Fruit fly (Drosophila melanogaster) whole organism, larva: ENCODE results near the gene CG15152.

Source experiments
- noc ChIP-seq: fragments of 200-800 bp; sonication (Bioruptor generic); optimal IDR thresholded peaks from 3 replicates; lab custom pipeline; 2019; ENCODE audit warnings: missing biosample characterization, mild to moderate bottlenecking, missing genetic modification characterization, moderate library complexity

Gene CG15152

DNA sequence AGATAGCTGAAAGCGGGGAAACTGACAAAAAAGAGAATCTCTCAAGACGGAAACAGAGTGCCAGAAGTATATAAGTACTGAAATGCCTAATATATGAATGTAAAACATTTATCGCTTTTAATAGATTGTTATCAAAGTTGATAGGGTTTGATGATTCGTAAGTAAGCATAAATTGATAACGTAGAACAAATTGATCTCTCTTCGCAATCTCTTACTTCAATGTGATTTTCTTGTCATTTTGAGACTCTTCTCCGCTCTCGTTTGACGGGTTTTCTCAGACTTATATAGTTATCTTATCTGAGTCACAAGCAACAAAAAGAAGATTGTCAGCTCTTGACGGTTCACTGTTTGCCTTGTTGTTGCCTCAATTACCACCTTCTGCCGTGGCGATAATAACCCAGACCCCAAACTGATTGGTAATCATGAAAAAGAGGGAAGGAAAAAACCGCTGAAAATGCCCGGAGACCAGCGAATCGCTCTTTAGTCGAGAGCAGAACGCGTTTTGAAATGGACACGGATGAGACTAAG is at the start of gene CG15152:
TSS of gene CG15152 (plus strand) at position 372 of the 528 bp plus-strand sequence.
- TF ChIP-seq noc, result peak; percentile 6

DNA sequence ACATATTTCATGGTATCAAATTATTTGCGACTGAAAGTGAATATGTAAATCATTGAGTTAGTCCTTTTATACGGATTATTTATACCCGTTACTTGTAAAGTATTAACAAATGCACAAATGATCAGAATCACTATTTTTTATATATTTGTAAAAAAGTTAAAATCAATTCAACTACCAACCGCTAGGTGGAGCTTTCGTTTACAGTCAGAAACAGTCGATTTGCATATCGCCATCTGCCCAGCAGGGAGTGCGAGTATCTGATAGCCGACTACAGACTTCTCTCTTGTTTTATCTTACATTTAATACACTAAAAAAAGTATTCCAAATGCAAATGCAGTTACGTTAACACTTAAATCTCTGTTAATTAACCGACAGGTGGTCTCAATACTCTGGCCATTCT is 47.1 kb upstream of the CG15152 start:
- TF ChIP-seq noc, result no peak

dm6 chr2L:18077969-18078368 is 36.4 kb upstream of the CG15152 start, which contains the start of gene Arr1:
TSS of gene Arr1 (plus strand) at chr2L:18078269.
- no peak for TF ChIP-seq noc

- TF ChIP-seq noc, result no peak
These were observed 33.0 kb upstream of the CG15152 start, which contains the start of gene ninaD for dm6 chr2L:18081328-18081727. TSS of gene ninaD (plus strand) at chr2L:18081628.

DNA sequence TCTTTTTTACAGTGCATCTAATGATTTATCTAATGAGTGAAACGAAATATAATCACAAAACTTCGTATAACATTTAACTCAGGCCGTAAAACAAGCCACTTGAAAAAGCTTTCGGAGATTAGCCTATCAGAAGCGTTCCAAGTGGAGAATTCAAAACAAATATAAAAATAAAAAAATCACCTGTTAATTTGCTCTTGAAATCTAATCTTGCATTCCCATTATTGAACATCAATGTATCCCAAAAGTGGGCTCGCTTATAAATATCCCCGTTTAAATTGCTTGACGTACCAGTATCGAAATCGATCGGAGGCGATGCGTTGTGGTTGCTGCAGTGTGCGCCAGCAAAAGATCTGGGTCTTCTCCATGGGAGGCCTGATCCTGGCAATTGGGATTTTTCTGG is 30.4 kb upstream of the CG15152 start, which contains the start of gene CG31741:
TSS of gene CG31741 (plus strand) at position 301 of the 400 bp plus-strand sequence.
- no peak for TF ChIP-seq noc

DNA sequence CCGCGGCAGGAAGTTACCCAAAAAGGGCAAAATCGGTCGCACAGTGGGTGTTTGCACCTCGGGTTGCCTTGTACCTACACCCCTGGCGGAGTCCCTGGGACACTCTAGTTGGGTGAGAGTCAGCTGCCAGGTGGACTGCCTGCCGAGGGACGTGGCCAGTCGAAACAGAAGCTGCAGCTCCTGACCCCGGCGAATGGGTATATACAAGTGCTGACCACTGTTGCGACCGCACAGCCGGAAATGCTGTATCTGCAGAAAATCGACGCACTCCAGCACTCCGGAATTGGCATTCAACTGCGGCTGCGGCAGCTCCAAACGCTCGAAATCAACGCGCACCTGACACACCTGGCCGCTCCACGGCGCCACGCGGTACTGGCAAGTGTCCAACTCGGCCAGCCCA is 22.6 kb upstream of the CG15152 start:
- TF ChIP-seq noc, result no peak

- no peak for TF ChIP-seq noc
These were observed 22.2 kb upstream of the CG15152 start, which contains the start of gene CG15153 for dm6 chr2L:18092156-18092555. TSS of gene CG15153 (minus strand) at chr2L:18092256.

- no peak for TF ChIP-seq noc
These were observed 18.1 kb upstream of the CG15152 start, which contains the start of gene Slc25A46b for dm6 chr2L:18096268-18096667. TSS of gene Slc25A46b (plus strand) at chr2L:18096568.

- TF ChIP-seq noc, result no peak
These were observed 1.9 kb upstream of the CG15152 start for dm6 chr2L:18112435-18112834.

DNA sequence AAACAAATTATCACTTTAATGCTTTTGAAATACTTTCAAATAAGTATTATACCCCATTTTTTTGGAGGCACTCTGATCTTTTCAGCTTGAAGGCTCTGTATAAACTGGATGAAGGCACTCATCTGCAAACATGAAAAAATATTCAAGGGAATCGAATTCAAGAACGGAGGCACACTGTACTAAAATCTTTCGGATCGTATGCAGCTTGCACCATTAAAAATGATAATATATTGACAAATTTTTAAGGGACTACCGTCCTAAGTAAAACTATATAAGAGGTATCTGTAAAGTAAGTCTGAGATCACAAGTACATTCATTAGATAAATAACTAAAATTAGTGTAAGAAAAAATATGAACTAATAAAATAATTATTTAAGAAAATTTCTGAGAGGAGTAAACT is 1.3 kb upstream of the CG15152 start, which contains the start of gene CG44476:
TSS of gene CG44476 (minus strand) at position 101 of the 400 bp plus-strand sequence.
- no peak for TF ChIP-seq noc

- no peak for TF ChIP-seq noc
These were observed 757 bp downstream of the CG15152 start for dm6 chr2L:18115104-18115503.

DNA sequence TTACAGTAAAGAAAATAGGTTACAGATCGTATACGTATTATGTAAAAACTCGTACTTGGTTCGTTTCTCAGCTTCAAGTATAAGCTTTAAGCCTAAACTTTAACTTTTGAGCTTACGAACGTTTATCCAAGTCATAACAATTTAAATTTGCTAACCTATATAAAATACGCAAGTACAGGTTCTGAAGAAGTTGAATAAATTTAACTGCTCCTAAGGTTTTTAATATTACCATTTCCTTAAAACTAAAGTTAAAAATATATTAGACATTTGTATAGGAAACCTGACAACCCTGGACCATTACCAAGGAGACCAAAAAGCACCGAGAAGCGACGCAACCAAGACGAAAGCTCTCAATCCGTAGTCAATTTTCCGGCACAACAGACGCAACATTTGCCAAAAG is 5.3 kb downstream of the CG15152 start, which contains the start of gene CG5758:
TSS of gene CG5758 (plus strand) at position 353 of the 400 bp plus-strand sequence.
- TF ChIP-seq noc, result peak; percentile 18

DNA sequence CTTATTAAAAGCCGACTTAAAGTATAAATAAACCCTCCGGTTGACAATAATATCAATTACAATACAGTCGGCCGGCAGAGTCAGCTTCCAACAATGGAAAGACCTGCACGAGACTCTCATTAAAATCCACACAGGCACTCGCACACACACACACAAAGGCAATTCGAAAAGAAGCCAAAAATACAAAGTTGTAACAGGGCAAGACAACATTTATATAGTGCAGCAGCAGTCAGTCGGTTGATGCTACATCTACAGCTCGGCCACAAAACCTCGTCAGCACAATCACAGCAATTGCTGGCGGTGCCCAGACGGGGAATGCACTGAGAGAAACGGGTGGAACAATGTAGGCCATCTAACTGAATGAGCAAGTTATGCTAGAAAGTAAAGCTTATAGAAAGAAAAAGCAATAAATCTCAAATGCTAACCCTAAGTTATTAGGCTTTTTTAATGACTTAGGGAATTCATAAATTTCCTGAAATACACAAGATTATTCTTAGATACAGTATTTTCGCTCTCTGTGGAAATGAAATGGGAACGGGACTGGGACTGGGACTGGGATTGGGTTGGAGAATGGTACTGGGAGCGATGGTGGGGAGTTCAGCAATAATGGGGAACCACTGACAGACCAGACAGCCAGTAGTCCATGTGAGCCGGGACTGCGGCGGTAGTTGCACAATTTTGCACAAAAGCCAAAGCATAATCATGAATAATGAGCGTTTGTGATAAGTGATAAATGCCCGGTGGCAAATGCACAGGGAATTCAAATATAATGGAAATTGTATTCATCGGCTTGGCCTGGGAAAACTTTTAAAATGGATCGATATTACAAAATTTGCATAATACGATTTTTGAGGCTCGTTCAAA is 7.3 kb downstream of the CG15152 start:
- no peak for TF ChIP-seq noc

DNA sequence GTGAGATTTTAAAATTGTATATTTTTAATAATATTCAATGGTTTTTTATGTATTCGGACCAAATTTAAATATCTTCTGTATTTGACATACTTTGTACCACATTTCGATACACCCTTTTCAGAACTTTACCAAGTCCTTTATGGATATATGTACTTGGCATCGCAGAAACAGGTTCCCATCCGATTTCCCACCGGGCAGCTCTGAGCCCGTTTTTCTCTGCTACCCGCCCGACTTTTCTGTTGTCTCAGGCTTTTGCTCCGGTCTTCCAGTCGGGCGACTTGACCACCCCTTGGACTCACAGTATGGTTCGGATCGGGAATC is 7.8 kb downstream of the CG15152 start:
- no peak for TF ChIP-seq noc

DNA sequence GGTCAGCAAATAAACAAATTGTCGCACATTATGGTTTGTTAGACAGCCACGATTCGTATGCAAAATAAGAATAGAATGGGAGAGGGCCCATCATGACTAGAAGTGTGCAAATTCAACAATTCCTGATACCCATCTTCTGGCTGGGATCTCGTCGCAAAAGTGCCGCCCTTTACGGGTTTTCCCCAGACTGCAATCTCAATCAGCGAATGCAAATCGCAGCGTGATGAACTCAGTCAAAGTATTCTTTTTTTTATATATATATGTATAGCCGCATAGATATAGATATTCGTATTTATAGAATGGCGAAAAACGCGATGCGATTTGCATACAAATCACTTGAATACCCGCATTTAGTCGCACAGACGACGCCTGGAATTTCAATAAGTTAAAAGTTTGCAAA is 8.6 kb downstream of the CG15152 start:
- TF ChIP-seq noc, result no peak

- TF ChIP-seq noc, result no peak
These were observed 11.3 kb downstream of the CG15152 start, which contains the start of gene Grl36b for dm6 chr2L:18125649-18126048. TSS of gene Grl36b (minus strand) at chr2L:18125749.

DNA sequence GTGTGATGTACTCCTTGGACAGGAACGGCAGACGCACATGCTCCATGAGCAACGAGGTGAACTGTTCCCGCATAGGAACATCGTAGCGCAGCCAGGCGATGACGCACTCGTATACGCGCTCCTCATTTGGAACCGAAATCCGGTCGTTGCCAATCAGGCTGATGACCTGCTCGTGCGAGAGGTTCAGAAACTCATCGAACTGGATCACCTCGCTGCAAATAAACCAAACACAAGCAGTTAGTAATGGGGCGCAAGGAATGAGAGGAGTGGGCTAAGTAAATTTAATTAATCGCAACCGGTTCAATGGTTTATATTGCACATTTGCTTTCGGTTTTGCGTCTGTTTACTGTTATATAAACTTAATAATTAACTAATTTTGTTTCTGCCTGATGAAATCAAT is 20.3 kb downstream of the CG15152 start:
- TF ChIP-seq noc, result no peak

DNA sequence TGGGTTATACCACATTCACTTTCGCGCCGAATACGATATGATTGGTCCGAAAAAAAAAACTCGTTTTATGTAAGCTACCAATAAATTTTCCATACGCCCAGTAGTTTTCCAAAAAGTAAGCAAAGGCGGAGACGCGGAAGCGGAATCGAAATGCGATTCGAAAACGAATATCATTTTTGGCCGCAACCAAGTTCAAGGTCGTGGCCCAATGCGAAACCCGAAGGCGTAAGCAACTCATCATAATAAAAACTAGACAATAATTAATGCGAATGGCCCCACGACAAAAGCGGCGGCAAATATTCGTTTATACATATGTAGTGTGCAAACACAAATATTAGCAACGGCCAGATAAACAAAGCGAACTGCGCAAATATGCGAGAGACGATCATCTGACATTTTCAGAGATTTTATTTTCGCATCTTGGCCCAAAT is 22.1 kb downstream of the CG15152 start:
- peak; percentile 87 for TF ChIP-seq noc
